Worm (Caenorhabditis elegans) whole organism, L4/young adult: ENCODE data around the gene str-39.

Experiments used
- W03F9.2 ChIP-seq: fragments of 150-350 bp; optimal IDR thresholded peaks from 2 replicates; lab custom pipeline; 2014; ENCODE audit warnings: missing biosample characterization, missing genetic modification characterization
- dao-5 ChIP-seq: sonication (generic microtip); optimal IDR thresholded peaks from 2 replicates; lab custom pipeline; 2016; ENCODE audit warnings: missing genotype, missing genetic modification characterization, moderate library complexity, missing compliant biosample characterization
- him-1 ChIP-seq: sonication (generic microtip); optimal IDR thresholded peaks from 2 replicates; lab custom pipeline; 2016; ENCODE audit warnings: missing genotype, missing genetic modification reagents, missing genetic modification characterization, missing compliant biosample characterization

Gene str-39

ce11 chrV:2859738-2860137 is 20.0 kb downstream of the str-39 start, which contains the start of gene srj-54:
Gene srj-54, minus strand, starts transcription at chrV:2859838.
- TF ChIP-seq him-1 (tag; lab: Kevin White, UChicago), result no peak
- TF ChIP-seq W03F9.2, result no peak
- TF ChIP-seq dao-5 (tag; lab: Kevin White, UChicago), result no peak

DNA sequence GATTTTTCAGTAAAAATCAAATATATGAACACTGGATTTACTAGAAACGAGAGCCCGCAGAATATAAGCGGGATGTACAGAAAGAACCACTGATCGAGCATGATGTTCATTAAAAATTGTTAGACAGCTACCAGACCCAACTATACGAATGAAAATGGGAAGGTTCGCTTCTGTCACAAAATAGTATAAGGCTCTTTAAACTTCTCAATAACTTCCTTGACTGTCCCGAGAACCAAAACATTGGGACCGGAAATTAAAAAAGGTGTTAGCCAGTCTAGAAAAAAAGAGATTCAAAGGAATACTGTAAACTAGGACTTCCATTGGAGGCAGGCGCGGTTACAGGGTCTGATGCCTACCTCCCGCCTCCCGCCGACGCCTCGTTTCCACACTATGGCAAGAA is 21.9 kb downstream of the str-39 start, which contains the start of gene srj-55:
TSS of gene srj-55 (minus strand) at position 101 of the 400 bp plus-strand sequence.
- no peak for TF ChIP-seq him-1 (tag; lab: Kevin White, UChicago)
- no peak for TF ChIP-seq W03F9.2
- no peak for TF ChIP-seq dao-5 (tag; lab: Kevin White, UChicago)

DNA sequence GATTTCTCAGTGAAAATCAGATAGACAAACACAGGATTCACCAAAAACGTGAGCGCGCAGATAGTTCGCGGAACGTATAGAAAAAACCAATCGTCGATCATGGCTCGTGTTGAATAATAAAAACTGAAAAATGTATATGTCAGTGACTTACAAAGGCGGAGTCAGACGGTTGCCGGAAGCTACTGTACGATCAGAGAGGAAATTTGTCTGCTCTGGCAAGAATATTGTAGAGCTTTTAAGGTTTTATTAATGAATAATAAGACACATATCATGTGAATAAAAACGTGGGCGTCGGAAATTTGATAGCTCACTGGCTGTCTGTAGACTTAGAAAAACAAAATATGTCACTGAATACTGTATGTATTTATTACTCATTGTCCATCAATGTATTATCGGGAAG is 24.2 kb downstream of the str-39 start, which contains the start of gene srj-57:
TSS of gene srj-57 (minus strand) at position 101 of the 400 bp plus-strand sequence.
- no peak for TF ChIP-seq W03F9.2
- TF ChIP-seq him-1 (tag; lab: Kevin White, UChicago), result no peak
- no peak for TF ChIP-seq dao-5 (tag; lab: Kevin White, UChicago)

ce11 chrV:2849071-2849470 is 30.6 kb downstream of the str-39 start, which contains the start of gene ugt-53:
Gene ugt-53, plus strand, starts transcription at chrV:2849343.
- TF ChIP-seq dao-5 (tag; lab: Kevin White, UChicago), result no peak
- TF ChIP-seq him-1 (tag; lab: Kevin White, UChicago), result no peak
- TF ChIP-seq W03F9.2, result no peak

ce11 chrV:2848290-2848937 is 31.3 kb downstream of the str-39 start, which contains the start of gene srj-49:
Gene srj-49, minus strand, starts transcription at chrV:2848340.
- TF ChIP-seq dao-5 (tag; lab: Kevin White, UChicago) (no peak), him-1 (tag; lab: Kevin White, UChicago) (no peak), W03F9.2 (no peak)

ce11 chrV:2845771-2846170 is 33.9 kb downstream of the str-39 start, which contains the start of gene srj-44:
Gene srj-44, minus strand, starts transcription at chrV:2845871.
- TF ChIP-seq dao-5 (tag; lab: Kevin White, UChicago) (no peak), him-1 (tag; lab: Kevin White, UChicago) (no peak), W03F9.2 (no peak)

DNA sequence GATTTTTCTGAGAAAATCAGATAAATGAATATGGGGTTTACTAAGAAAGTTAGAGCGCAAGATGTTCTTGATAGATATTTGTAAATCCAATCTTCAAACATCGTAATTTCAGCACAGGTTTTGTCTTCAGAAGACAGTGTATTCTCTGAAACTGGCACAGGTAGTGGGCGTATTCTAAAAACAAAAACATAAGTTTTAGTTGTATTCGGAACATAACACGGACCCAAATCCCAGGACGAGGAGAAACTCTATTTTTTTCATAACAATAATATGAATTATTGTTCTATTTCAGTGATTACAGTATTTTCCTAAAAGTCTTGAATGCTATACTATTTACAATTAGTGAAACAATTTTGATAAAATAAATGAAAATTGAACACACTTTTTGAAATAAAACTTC is 43.2 kb downstream of the str-39 start, which contains the start of gene srj-45:
TSS of gene srj-45 (minus strand) at position 101 of the 400 bp plus-strand sequence.
- TF ChIP-seq W03F9.2 (no peak), dao-5 (tag; lab: Kevin White, UChicago) (no peak)

- TF ChIP-seq him-1 (tag; lab: Kevin White, UChicago), result no peak
- TF ChIP-seq W03F9.2, result no peak
- no peak for TF ChIP-seq dao-5 (tag; lab: Kevin White, UChicago)
These were observed 47.0 kb downstream of the str-39 start, which contains the start of gene srj-50 for ce11 chrV:2832666-2833065. Gene srj-50, plus strand, starts transcription at chrV:2832966.

ce11 chrV:2830817-2831216 is 48.9 kb downstream of the str-39 start, which contains the start of gene srw-2:
Gene srw-2, plus strand, starts transcription at chrV:2830878.
- no peak for TF ChIP-seq dao-5 (tag; lab: Kevin White, UChicago)
- TF ChIP-seq W03F9.2, result no peak
- TF ChIP-seq him-1 (tag; lab: Kevin White, UChicago), result no peak
